Worm (Caenorhabditis elegans): Measurements from ENCODE around the gene npr-9.
A peak's percentile ranks its signal among the peaks of the same experiment; 100 is the strongest.

The npr-9 gene

ce11 chrX:11299642-11300307 lies 29.7 kb upstream of the npr-9 start, which contains the start of the genes snrp-40.1 and F08G12.3 (continued):
- TF ChIP-seq pros-1 (tag; optimal IDR thresholded peaks at IDR 0.05) (peak; percentile 44), unc-55 (GFP tag; optimal IDR thresholded peaks at IDR 0.05) (peak; percentile 80), K09A11.1 (tag; optimal IDR thresholded peaks at IDR 0.05; ENCODE audit: insufficient read depth) (no peak), ceh-18 (tag; optimal IDR thresholded peaks at IDR 0.05) (peak; percentile 84), ceh-34 (tag; optimal IDR thresholded peaks at IDR 0.05) (peak; percentile 85), ceh-2 (tag; optimal IDR thresholded peaks at IDR 0.05) (peak; percentile 54), ama-1 (optimal IDR thresholded peaks at IDR 0.05) (no peak), K02D7.2 (tag; optimal IDR thresholded peaks at IDR 0.05) (no peak), pha-2 (tag; optimal IDR thresholded peaks at IDR 0.05) (no peak), sox-2 (GFP tag; IDR thresholded peaks at IDR 0.05) (no peak)

ce11 chrX:11305773-11306172 lies 23.8 kb upstream of the npr-9 start, which contains the start of gene F08G12.1:
F08G12.1 (minus strand) TSS chrX:11305873.
- TF ChIP-seq che-1 (tag; optimal IDR thresholded peaks at IDR 0.05), result no peak
- no peak for TF ChIP-seq fax-1 (tag; optimal IDR thresholded peaks at IDR 0.05)
- TF ChIP-seq pqm-1 (tag; optimal IDR thresholded peaks at IDR 0.05), result no peak
- no peak for TF ChIP-seq hlh-8 (tag; optimal IDR thresholded peaks at IDR 0.05)
- TF ChIP-seq dmd-4 (tag; optimal IDR thresholded peaks at IDR 0.05; ENCODE audit: borderline replicate concordance), result no peak
- TF ChIP-seq F13H6.1 (tag; optimal IDR thresholded peaks at IDR 0.05), result no peak
- no peak for TF ChIP-seq hlh-30 (tag; optimal IDR thresholded peaks at IDR 0.05; ENCODE audit: insufficient read depth)
- TF ChIP-seq tbx-7 (tag; optimal IDR thresholded peaks at IDR 0.05), result no peak
- TF ChIP-seq hlh-6 (tag; optimal IDR thresholded peaks at IDR 0.05), result no peak
- TF ChIP-seq ahr-1 (tag; optimal IDR thresholded peaks at IDR 0.05), result no peak
- no peak for TF ChIP-seq T23F11.4 (GFP tag; optimal IDR thresholded peaks at IDR 0.05)
- TF ChIP-seq nhr-11 (tag; optimal IDR thresholded peaks at IDR 0.05), result no peak
- no peak for TF ChIP-seq ceh-34 (tag; optimal IDR thresholded peaks at IDR 0.05)
- TF ChIP-seq syd-9 (tag; optimal IDR thresholded peaks at IDR 0.05), result no peak
- TF ChIP-seq unc-3 (GFP tag; conservative IDR thresholded peaks at IDR 0.05), result no peak
- no peak for TF ChIP-seq unc-3 (tag; optimal IDR thresholded peaks at IDR 0.05)

- no peak for TF ChIP-seq che-1 (tag; optimal IDR thresholded peaks at IDR 0.05)
- TF ChIP-seq hlh-13 (GFP tag; optimal IDR thresholded peaks at IDR 0.05), result no peak
- TF ChIP-seq ceh-2 (tag; optimal IDR thresholded peaks at IDR 0.05), result no peak
- TF ChIP-seq fkh-6 (tag; optimal IDR thresholded peaks at IDR 0.05), result no peak
- TF ChIP-seq C08G9.2 (tag; optimal IDR thresholded peaks at IDR 0.05), result no peak
- TF ChIP-seq unc-42 (tag; optimal IDR thresholded peaks at IDR 0.05), result no peak
- TF ChIP-seq sdc-2 (tag; optimal IDR thresholded peaks at IDR 0.05), result no peak
- no peak for TF ChIP-seq nhr-232 (tag; optimal IDR thresholded peaks at IDR 0.05)
- no peak for TF ChIP-seq C38D4.7 (GFP tag; optimal IDR thresholded peaks at IDR 0.05)
- TF ChIP-seq ceh-24 (tag; optimal IDR thresholded peaks at IDR 0.05), result no peak
- TF ChIP-seq ceh-45 (GFP tag; IDR thresholded peaks at IDR 0.05), result no peak
These were observed 22.5 kb upstream of the npr-9 start, which contains the start of gene vhl-1 for ce11 chrX:11307056-11307455. vhl-1 (plus strand) TSS chrX:11307356.

- TF ChIP-seq hlh-6 (tag; optimal IDR thresholded peaks at IDR 0.05) (no peak), elt-2 (tag; optimal IDR thresholded peaks at IDR 0.05) (peak; percentile 1), dve-1 (tag; optimal IDR thresholded peaks at IDR 0.05) (no peak), unc-86 (tag; optimal IDR thresholded peaks at IDR 0.05) (no peak)
These were observed 19.2 kb upstream of the npr-9 start, which contains the start of gene F08G12.5 for ce11 chrX:11310285-11310838. F08G12.5 (minus strand) TSS chrX:11310285.

All from whole organism, late embryonic.